Worm (Caenorhabditis elegans): ENCODE results near the gene apc-10.

Gene apc-10

ce11 chrV:10382142-10382541, 44.0 kb downstream of the apc-10 start, which contains the start of gene pqn-2:
Gene pqn-2, plus strand, starts transcription at chrV:10382442.
- TF ChIP-seq W03F9.2 (tag; optimal IDR thresholded peaks at IDR 0.05) (no peak), dao-5 (tag; optimal IDR thresholded peaks at IDR 0.05) (no peak), him-1 (tag; optimal IDR thresholded peaks at IDR 0.05) (no peak)

ce11 chrV:10381726-10382125, 44.4 kb downstream of the apc-10 start, which contains the start of gene abu-1:
Gene abu-1, minus strand, starts transcription at chrV:10381826.
- TF ChIP-seq W03F9.2 (tag; optimal IDR thresholded peaks at IDR 0.05) (no peak), him-1 (tag; optimal IDR thresholded peaks at IDR 0.05) (no peak), dao-5 (tag; optimal IDR thresholded peaks at IDR 0.05) (no peak)

ce11 chrV:10379761-10380160, 46.4 kb downstream of the apc-10 start:
- TF ChIP-seq W03F9.2 (tag; optimal IDR thresholded peaks at IDR 0.05) (no peak), him-1 (tag; optimal IDR thresholded peaks at IDR 0.05) (no peak), dao-5 (tag; optimal IDR thresholded peaks at IDR 0.05) (no peak)

ce11 chrV:10379293-10379692, 46.9 kb downstream of the apc-10 start, which contains the start of gene AC3.12:
Gene AC3.12, minus strand, starts transcription at chrV:10379393.
- TF ChIP-seq W03F9.2 (tag; optimal IDR thresholded peaks at IDR 0.05) (no peak), him-1 (tag; optimal IDR thresholded peaks at IDR 0.05) (no peak), dao-5 (tag; optimal IDR thresholded peaks at IDR 0.05) (no peak)
